Worm (Caenorhabditis elegans) whole organism, L4/young adult: ENCODE measurements around the gene C12D8.20.

ENCODE experiments used
- W03F9.2 ChIP-seq: fragments of 150-350 bp; optimal IDR thresholded peaks from 2 replicates; lab custom pipeline; 2014; ENCODE audit warnings: missing biosample characterization, missing genetic modification characterization
- dao-5 ChIP-seq: sonication (generic microtip); optimal IDR thresholded peaks from 2 replicates; lab custom pipeline; 2016; ENCODE audit warnings: missing genotype, missing genetic modification characterization, moderate library complexity, missing compliant biosample characterization
- him-1 ChIP-seq: sonication (generic microtip); optimal IDR thresholded peaks from 2 replicates; lab custom pipeline; 2016; ENCODE audit warnings: missing genotype, missing genetic modification reagents, missing genetic modification characterization, missing compliant biosample characterization

ce11 chrV:10212027-10212426 is 10.1 kb upstream of the C12D8.20 start, which contains the start of gene zhit-3:
- TF ChIP-seq dao-5 (tag; lab: Kevin White, UChicago) (no peak), W03F9.2 (tag; lab: Kevin White, UChicago) (no peak), him-1 (no peak)
